Worm (Caenorhabditis elegans): ENCODE results near the gene R160.2.

R160.2 gene

ce11 chrX:4388834-4389409, 12.2 kb upstream of the R160.2 start, which contains the start of gene dpy-23 (continued):
- TF ChIP-seq ccch-3 (GFP tag; optimal IDR thresholded peaks at IDR 0.05): no peak
- peak; percentile 81 for TF ChIP-seq ZK185.1 (tag; optimal IDR thresholded peaks at IDR 0.05; ENCODE audit: poor library complexity, severe bottlenecking)
- no peak for TF ChIP-seq snpc-1.1 (tag; optimal IDR thresholded peaks at IDR 0.05; ENCODE audit: insufficient read depth)
- TF ChIP-seq tlf-1 (GFP tag; optimal IDR thresholded peaks at IDR 0.05): peak; percentile 38
- peak; percentile 2 for TF ChIP-seq nhr-90 (tag; optimal IDR thresholded peaks at IDR 0.05)
- TF ChIP-seq him-1 (tag; optimal IDR thresholded peaks at IDR 0.05): no peak
- peak; percentile 76 for TF ChIP-seq ztf-26 (tag; optimal IDR thresholded peaks at IDR 0.05)
- TF ChIP-seq rpc-1 (optimal IDR thresholded peaks at IDR 0.05): no peak
- TF ChIP-seq rpc-1 (tag; optimal IDR thresholded peaks at IDR 0.05): no peak
- TF ChIP-seq pha-4 (tag; optimal IDR thresholded peaks at IDR 0.05): peak; percentile 33
- peak in 1 of 3 experiments; percentile 75 for TF ChIP-seq lin-35 (GFP tag; optimal IDR thresholded peaks at IDR 0.05)
- TF ChIP-seq ceh-27 (GFP tag; optimal IDR thresholded peaks at IDR 0.05): peak; percentile 95
- peak; percentile 19 for TF ChIP-seq ztf-18 (tag; optimal IDR thresholded peaks at IDR 0.05)
- TF ChIP-seq somi-1 (GFP tag; optimal IDR thresholded peaks at IDR 0.05): peak; percentile 86
- peak; percentile 87 for TF ChIP-seq nhr-80 (tag; optimal IDR thresholded peaks at IDR 0.05)
- TF ChIP-seq chd-7 (tag; optimal IDR thresholded peaks at IDR 0.05): peak; percentile 82
- TF ChIP-seq gei-17 (GFP tag; optimal IDR thresholded peaks at IDR 0.05): peak; percentile 73
- TF ChIP-seq ceh-100 (GFP tag; IDR thresholded peaks at IDR 0.05): no peak
- TF ChIP-seq lir-1 (GFP tag; conservative IDR thresholded peaks at IDR 0.05): peak; percentile 71; the same call in 1 of the 2 replicates
- TF ChIP-seq attf-5 (GFP tag; optimal IDR thresholded peaks at IDR 0.05): peak; percentile 93
- TF ChIP-seq B0035.1 (tag; optimal IDR thresholded peaks at IDR 0.05): peak; percentile 12
- TF ChIP-seq sptf-2 (GFP tag; optimal IDR thresholded peaks at IDR 0.05): no peak
- peak; percentile 70 for TF ChIP-seq F23B12.7 (tag; optimal IDR thresholded peaks at IDR 0.05; ENCODE audit: insufficient read depth)
- TF ChIP-seq F52B5.7 (tag; optimal IDR thresholded peaks at IDR 0.05): peak; percentile 4
- no peak for TF ChIP-seq attf-3 (GFP tag; conservative IDR thresholded peaks at IDR 0.05)
- peak; percentile 81 for TF ChIP-seq B0336.3 (GFP tag; IDR thresholded peaks at IDR 0.05)
- TF ChIP-seq madf-10 (tag; optimal IDR thresholded peaks at IDR 0.05): peak; percentile 96
- peak; percentile 76; the same call in 1 of the 2 replicates for TF ChIP-seq lin-26 (GFP tag; IDR thresholded peaks at IDR 0.05)
- TF ChIP-seq let-607 (tag; optimal IDR thresholded peaks at IDR 0.05): peak in 1 of 2 experiments; percentile 59
- TF ChIP-seq nfyb-1 (GFP tag; IDR thresholded peaks at IDR 0.05): peak; percentile 87
- TF ChIP-seq rec-8 (tag; optimal IDR thresholded peaks at IDR 0.05): no peak
- no peak for TF ChIP-seq ztf-6 (GFP tag; IDR thresholded peaks at IDR 0.05)
- TF ChIP-seq K12H6.12 (tag; optimal IDR thresholded peaks at IDR 0.05): peak; percentile 93
- TF ChIP-seq lin-40 (tag; optimal IDR thresholded peaks at IDR 0.05): peak; percentile 89
- TF ChIP-seq bed-2 (GFP tag; IDR thresholded peaks at IDR 0.05): peak; percentile 80; the same call in 1 of the 2 replicates
- no peak for TF ChIP-seq ztf-28 (GFP tag; IDR thresholded peaks at IDR 0.05)
- no peak for TF ChIP-seq F57C9.4 (tag; optimal IDR thresholded peaks at IDR 0.05)
- no peak for TF ChIP-seq T26A5.8 (tag; optimal IDR thresholded peaks at IDR 0.05)
- TF ChIP-seq Y95B8A.8 (GFP tag; IDR thresholded peaks at IDR 0.05): 0 out of 2 replicates have a peak, but pooled peaks have one; percentile 19
- no peak for TF ChIP-seq xnd-1 (tag; optimal IDR thresholded peaks at IDR 0.05)
- TF ChIP-seq ekl-4 (GFP tag; IDR thresholded peaks at IDR 0.05): peak; percentile 55
- TF ChIP-seq B0261.1 (tag; optimal IDR thresholded peaks at IDR 0.05): no peak
- TF ChIP-seq tbp1 (GFP tag; optimal IDR thresholded peaks at IDR 0.05): peak; percentile 49
- TF ChIP-seq rcor-1 (GFP tag; IDR thresholded peaks at IDR 0.05): peak; percentile 61
- TF ChIP-seq madf-8 (GFP tag; conservative IDR thresholded peaks at IDR 0.05): no peak
- TF ChIP-seq ets-4 (GFP tag; optimal IDR thresholded peaks at IDR 0.05): peak; percentile 64
- TF ChIP-seq hsf-1 (GFP tag; IDR thresholded peaks at IDR 0.05): no peak
- peak; percentile 99 for TF ChIP-seq zfh-2 (GFP tag; conservative IDR thresholded peaks at IDR 0.05)

Measured in whole organism, young adult.